Fruit fly (Drosophila melanogaster) whole organism: Measurements from ENCODE around the gene CG42613.

Source experiments
- CG8478 ChIP-seq: fragments of >200 bp; optimal IDR thresholded peaks from 2 replicates; lab custom pipeline; 2018; ENCODE audit warnings: inconsistent platforms
- Dll ChIP-seq: fragments of >200 bp; optimal IDR thresholded peaks from 2 replicates; lab custom pipeline; 2017
- EcR ChIP-seq, 2 experiments: fragments of >200 bp; optimal IDR thresholded peaks; 2 replicates each; lab custom pipeline; 2017; ENCODE audit warnings: missing biosample characterization in 2 of 2, missing genetic modification characterization in 2 of 2, missing genetic modification reagents in 2 of 2
- pan ChIP-seq: fragments of >200 bp; optimal IDR thresholded peaks from 2 replicates; lab custom pipeline; 2017
- psq ChIP-seq: fragments of >200 bp; optimal IDR thresholded peaks from 2 replicates; lab custom pipeline; 2017
- usp ChIP-seq: fragments of >200 bp; optimal IDR thresholded peaks from 2 replicates; lab custom pipeline; 2017; ENCODE audit warnings: missing biosample characterization, missing genetic modification characterization, mixed read lengths

CG42613 gene

dm6 chr3R:18987428-18988416 is 58.7 kb downstream of the CG42613 start:
- no peak for TF ChIP-seq EcR (GFP tag; optimal IDR thresholded peaks at IDR 0.05; lab: Kevin White, UChicago)
- TF ChIP-seq Dll (lab: Kevin White, UChicago), result peak; percentile 40

DNA sequence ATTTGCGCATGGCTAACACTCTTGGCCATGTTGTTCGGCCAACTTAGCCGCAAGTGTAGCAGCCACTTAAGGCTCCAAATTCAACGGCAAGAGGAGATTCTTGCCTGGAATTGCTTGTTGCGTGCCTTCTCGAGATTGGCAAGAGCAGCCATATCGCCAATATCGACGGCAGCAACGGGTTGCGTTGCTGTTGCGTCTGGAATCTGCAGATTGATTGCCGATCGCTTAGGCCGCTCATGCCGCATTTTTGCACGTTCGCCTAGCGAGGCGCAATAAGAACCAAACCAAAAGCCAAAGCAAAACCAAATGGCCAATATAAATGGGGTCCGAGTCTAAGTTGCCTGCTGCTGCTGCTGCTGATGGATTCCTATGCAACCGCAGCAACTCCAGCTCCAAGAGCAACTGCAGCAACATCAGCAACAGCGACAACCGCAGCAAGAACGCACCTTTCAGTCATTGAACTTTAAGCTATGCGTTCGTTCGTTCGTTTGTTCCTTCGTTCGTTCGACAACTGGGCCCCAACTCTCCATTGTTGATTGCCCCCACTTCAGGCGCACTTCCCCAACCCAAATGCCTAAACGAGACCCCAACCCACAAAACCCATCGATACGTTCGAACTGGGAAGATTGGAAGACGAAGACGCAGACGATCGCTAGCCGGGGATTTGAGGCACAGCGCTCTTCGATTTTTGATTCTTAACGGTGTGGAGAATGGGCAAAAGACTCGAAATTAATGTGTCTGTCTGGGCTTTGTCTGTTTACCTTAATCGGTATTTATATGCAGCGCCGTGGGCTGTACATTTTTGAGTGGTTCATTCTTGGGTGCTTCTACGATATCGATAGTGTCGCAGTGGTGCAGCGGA is 60.2 kb downstream of the CG42613 start:
- TF ChIP-seq EcR (GFP tag; optimal IDR thresholded peaks at IDR 0.05; lab: Kevin White, UChicago), result no peak
- no peak for TF ChIP-seq pan (lab: Kevin White, UChicago)
- no peak for TF ChIP-seq Dll (lab: Kevin White, UChicago)
- TF ChIP-seq CG8478, result no peak
- no peak for TF ChIP-seq psq (lab: Kevin White, UChicago)
- no peak for TF ChIP-seq usp (GFP tag; lab: Kevin White, UChicago)

dm6 chr3R:18989819-18990137 is 60.8 kb downstream of the CG42613 start:
- TF ChIP-seq pan (lab: Kevin White, UChicago) (no peak), Dll (lab: Kevin White, UChicago) (no peak), usp (GFP tag; lab: Kevin White, UChicago) (no peak), CG8478 (no peak), EcR (GFP tag; optimal IDR thresholded peaks at IDR 0.05; lab: Kevin White, UChicago) (no peak), psq (lab: Kevin White, UChicago) (no peak)

- TF ChIP-seq EcR (GFP tag; optimal IDR thresholded peaks at IDR 0.05; lab: Kevin White, UChicago) (no peak), Dll (lab: Kevin White, UChicago) (no peak), psq (lab: Kevin White, UChicago) (no peak), CG8478 (no peak), pan (lab: Kevin White, UChicago) (no peak), usp (GFP tag; lab: Kevin White, UChicago) (no peak)
Measured at dm6 chr3R:18990514-18990913, 61.5 kb downstream of the CG42613 start.

DNA sequence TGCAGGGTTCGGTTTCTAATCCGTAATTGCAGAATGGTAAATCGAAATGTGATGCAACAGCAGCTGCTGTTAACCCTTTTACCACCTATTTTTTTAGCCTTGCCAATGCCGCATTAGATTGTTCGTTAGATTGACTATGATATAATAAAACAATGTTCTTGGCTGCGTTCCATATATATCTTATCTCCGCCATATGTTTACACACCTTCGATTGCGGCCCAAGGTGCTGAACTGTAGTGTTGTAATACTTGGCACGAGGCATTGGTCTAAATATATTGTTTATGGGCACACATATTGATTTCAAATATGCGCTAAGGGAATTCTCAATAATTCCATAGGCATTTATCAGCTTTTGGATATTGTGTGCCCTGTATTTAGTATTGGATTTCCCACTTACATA is 62.7 kb downstream of the CG42613 start:
- TF ChIP-seq CG8478 (no peak), pan (lab: Kevin White, UChicago) (no peak), EcR (GFP tag; optimal IDR thresholded peaks at IDR 0.05; lab: Kevin White, UChicago) (no peak), usp (GFP tag; lab: Kevin White, UChicago) (no peak), psq (lab: Kevin White, UChicago) (no peak), Dll (lab: Kevin White, UChicago) (no peak)

DNA sequence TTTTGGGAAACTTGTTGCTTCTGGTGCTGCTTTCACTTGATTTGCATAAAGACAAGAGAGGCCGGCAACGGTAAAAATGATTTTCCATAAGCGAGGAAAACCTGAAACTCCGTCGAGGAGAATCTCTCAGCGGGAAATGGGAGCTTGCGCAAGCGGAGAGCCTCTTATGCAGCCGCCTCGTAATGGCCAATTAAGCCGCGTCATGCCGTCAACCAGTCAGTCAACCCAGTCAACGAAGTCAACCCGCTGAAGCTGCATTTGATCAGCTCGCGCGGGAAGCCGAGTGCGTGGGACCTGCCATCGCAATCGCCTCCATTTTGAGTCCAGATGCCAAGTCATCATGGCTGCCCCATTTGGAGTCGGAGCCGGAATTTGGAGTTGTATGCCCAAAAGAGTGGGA is 64.2 kb downstream of the CG42613 start:
- TF ChIP-seq psq (lab: Kevin White, UChicago) (no peak), usp (GFP tag; lab: Kevin White, UChicago) (no peak), Dll (lab: Kevin White, UChicago) (no peak), EcR (GFP tag; optimal IDR thresholded peaks at IDR 0.05; lab: Kevin White, UChicago) (no peak), CG8478 (no peak), pan (lab: Kevin White, UChicago) (no peak)

DNA sequence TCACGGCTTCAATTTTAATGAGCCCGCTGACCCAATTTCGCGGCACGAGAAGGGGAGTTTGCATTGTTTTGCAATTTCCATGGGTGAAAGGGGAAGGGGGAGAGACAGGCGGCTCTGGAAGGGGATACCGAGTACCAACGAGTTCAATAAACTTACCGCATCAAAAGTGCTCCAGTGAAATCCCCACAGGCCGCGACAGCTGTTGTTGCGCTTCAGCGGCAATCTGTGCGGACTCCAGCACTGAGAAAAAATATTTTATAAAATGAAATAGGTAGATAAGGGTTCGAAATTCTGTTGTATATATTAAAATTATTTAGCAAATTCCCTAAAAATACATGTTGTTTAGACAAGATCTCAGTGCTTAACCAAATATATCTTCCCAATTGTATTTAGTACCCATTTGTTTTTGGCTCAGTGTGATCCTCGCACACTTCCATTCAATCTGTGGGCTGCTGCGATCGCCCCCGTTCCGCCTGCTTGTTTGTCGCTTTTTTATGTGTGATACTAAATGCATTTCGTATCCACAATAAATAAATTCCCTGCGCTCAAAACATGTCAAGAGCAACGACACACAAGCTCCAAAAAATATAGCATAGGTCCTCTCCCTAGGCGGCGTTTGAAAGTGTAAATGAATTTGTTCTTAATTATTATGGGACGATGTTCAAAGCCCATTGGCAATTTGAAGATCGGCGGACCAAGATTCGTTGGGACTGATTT is 66.7 kb downstream of the CG42613 start:
- TF ChIP-seq CG8478 (no peak), usp (GFP tag; lab: Kevin White, UChicago) (no peak), Dll (lab: Kevin White, UChicago) (no peak), EcR (GFP tag; optimal IDR thresholded peaks at IDR 0.05; lab: Kevin White, UChicago) (peak; percentile 67 to 71), pan (lab: Kevin White, UChicago) (no peak), psq (lab: Kevin White, UChicago) (no peak)

- TF ChIP-seq usp (GFP tag; lab: Kevin White, UChicago) (no peak), pan (lab: Kevin White, UChicago) (no peak), EcR (GFP tag; optimal IDR thresholded peaks at IDR 0.05; lab: Kevin White, UChicago) (no peak), psq (lab: Kevin White, UChicago) (no peak), CG8478 (no peak), Dll (lab: Kevin White, UChicago) (no peak)
Measured at dm6 chr3R:18997388-18998287, 68.6 kb downstream of the CG42613 start.

DNA sequence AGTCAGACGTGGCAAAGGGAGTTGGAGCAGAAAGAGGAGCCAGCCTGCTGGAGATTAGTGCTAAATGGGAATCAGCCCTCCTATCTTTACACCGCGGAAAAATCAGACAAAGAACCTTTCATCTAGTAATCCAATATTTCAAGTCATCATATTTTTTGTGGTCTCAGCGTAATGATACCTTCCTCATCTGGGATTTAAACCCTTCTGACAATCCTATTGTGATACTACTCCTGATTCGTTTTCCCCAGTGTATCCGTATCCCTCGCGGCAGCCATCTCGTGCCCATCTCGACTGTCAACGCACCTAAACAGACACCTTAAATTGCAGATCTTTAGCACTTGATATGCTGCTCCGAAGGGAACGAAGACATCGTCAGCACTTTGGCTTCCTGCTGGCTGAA is 69.4 kb downstream of the CG42613 start:
- TF ChIP-seq Dll (lab: Kevin White, UChicago) (no peak), psq (lab: Kevin White, UChicago) (no peak), CG8478 (no peak), EcR (GFP tag; optimal IDR thresholded peaks at IDR 0.05; lab: Kevin White, UChicago) (no peak), pan (lab: Kevin White, UChicago) (no peak), usp (GFP tag; lab: Kevin White, UChicago) (no peak)

DNA sequence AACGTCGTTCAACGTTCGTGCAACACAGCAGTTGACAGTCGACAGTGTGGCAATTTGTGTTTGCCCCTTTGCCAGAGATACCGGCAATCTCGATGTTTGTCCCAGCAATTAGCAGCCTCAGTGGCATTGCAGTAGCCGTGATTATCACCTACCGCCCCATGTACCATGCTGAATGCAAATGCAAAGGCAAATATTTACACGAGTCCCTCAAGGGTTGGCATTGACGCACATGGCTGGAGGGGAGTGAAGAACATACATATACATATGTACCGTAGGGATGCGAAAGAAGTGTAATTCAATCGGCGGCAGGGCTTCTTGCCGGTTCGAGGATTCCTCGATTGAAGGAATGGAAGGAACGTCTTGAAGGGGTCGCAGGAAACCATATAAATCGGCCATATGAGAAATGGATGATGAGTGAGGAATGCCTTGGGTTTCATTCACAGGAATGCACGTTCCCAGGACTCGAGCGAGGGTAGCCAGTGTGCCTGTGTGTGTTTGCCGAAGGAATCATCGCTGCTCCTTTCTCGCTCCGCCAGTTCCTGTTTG is 71.0 kb downstream of the CG42613 start:
- TF ChIP-seq usp (GFP tag; lab: Kevin White, UChicago), result no peak
- no peak for TF ChIP-seq EcR (GFP tag; optimal IDR thresholded peaks at IDR 0.05; lab: Kevin White, UChicago)
- no peak for TF ChIP-seq CG8478
- TF ChIP-seq psq (lab: Kevin White, UChicago), result no peak
- TF ChIP-seq pan (lab: Kevin White, UChicago), result no peak
- no peak for TF ChIP-seq Dll (lab: Kevin White, UChicago)
